Fruit fly (Drosophila melanogaster): ENCODE measurements around the gene chp.

- TF ChIP-seq CG4496 (GFP tag; IDR thresholded peaks at IDR 0.05) (no peak), CG12605 (GFP tag; IDR thresholded peaks at IDR 0.05) (no peak), CG15710 (tag; optimal IDR thresholded peaks at IDR 0.05) (no peak), EcR (GFP tag; optimal IDR thresholded peaks at IDR 0.05) (no peak), CG17806 (tag; optimal IDR thresholded peaks at IDR 0.05) (no peak), CG8301 (tag; optimal IDR thresholded peaks at IDR 0.05) (no peak)
These were observed 12.5 kb upstream of the chp start for dm6 chr3R:31222890-31223569.
